Worm (Caenorhabditis elegans): Measurements from ENCODE around the gene nhr-125.

The nhr-125 gene

DNA sequence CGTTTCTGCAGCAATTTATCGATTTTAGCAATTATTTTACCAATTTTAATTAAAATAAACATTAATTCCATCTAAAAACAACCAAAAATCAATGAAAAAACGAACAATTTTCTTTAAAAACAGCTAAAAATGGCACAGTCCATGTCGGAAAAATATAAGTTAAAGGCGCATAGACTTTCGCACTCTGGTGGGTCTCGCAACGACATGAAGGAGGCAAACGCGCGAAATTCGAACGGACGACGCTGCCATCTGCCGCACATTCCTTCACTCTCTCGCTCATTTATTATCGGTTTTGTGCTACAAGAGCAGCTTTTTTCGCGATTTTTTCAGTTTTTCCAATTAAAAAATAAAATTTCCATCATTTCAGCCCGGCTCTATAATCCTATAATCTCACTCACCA, 21.5 kb upstream of the nhr-125 start, which contains the start of gene mcm-7:
TSS of gene mcm-7 (plus strand) at position 368 of the 400 bp plus-strand sequence.
- no peak for TF ChIP-seq dmd-4 (tag; optimal IDR thresholded peaks at IDR 0.05)
- peak; percentile 35 for TF ChIP-seq sma-3 (GFP tag; optimal IDR thresholded peaks at IDR 0.05)
- TF ChIP-seq lin-13 (GFP tag; optimal IDR thresholded peaks at IDR 0.05) = peak; percentile 47
- no peak for TF ChIP-seq snpc-4 (tag; optimal IDR thresholded peaks at IDR 0.05)
- TF ChIP-seq mbf-1 (tag; optimal IDR thresholded peaks at IDR 0.05) = no peak
- peak; percentile 72 for TF ChIP-seq nhr-129 (tag; optimal IDR thresholded peaks at IDR 0.05)
- TF ChIP-seq lin-11 (tag; optimal IDR thresholded peaks at IDR 0.05) = peak; percentile 65
- peak; percentile 40 for TF ChIP-seq nhr-25 (tag; optimal IDR thresholded peaks at IDR 0.05)
- no peak for TF ChIP-seq ceh-16 (tag; optimal IDR thresholded peaks at IDR 0.05)
- peak; percentile 73 for TF ChIP-seq crh-2 (tag; optimal IDR thresholded peaks at IDR 0.05)
- peak; percentile 1 for TF ChIP-seq ama-1 (optimal IDR thresholded peaks at IDR 0.05)
- peak; percentile 21 for TF ChIP-seq sma-9 (GFP tag; optimal IDR thresholded peaks at IDR 0.05)
- TF ChIP-seq sma-9 (tag; optimal IDR thresholded peaks at IDR 0.05) = no peak
- no peak for TF ChIP-seq ceh-82 (tag; optimal IDR thresholded peaks at IDR 0.05)
- TF ChIP-seq ztf-4 (tag; optimal IDR thresholded peaks at IDR 0.05) = no peak
- TF ChIP-seq skn-1 (tag; optimal IDR thresholded peaks at IDR 0.05) = no peak
- TF ChIP-seq unc-55 (GFP tag; optimal IDR thresholded peaks at IDR 0.05) = peak; percentile 85
- TF ChIP-seq F13H6.1 (tag; optimal IDR thresholded peaks at IDR 0.05) = peak; percentile 9
- peak; percentile 91 for TF ChIP-seq gmeb-1 (tag; optimal IDR thresholded peaks at IDR 0.05)
- peak; percentile 24 to 79 for TF ChIP-seq lsy-2 (tag; optimal IDR thresholded peaks at IDR 0.05)
- TF ChIP-seq C34F6.9 (tag; optimal IDR thresholded peaks at IDR 0.05) = peak; percentile 64

DNA sequence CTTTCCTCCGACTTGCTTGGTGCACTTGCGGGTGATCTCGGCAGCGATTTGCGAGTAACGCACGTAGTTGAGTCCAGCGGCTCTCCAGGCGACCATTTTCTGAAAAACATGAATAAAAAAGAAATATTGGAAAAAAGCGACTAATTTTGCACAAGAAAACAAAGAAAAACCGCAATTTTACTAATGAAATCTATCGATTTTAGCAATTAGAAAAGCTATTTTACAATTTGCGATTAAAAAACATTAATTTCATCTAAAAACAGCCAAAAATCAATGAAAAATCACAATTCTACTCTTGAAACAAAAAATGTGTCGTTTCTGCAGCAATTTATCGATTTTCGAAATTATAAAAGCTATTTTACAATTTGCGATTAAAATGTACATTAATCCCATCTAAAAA, 21.0 kb upstream of the nhr-125 start, which contains the start of gene hpo-18:
TSS of gene hpo-18 (minus strand) at position 101 of the 400 bp plus-strand sequence.
- TF ChIP-seq nhr-6 (tag; optimal IDR thresholded peaks at IDR 0.05) (no peak), ceh-82 (tag; optimal IDR thresholded peaks at IDR 0.05) (no peak), unc-55 (GFP tag; optimal IDR thresholded peaks at IDR 0.05) (no peak), ama-1 (optimal IDR thresholded peaks at IDR 0.05) (no peak), nhr-23 (tag; optimal IDR thresholded peaks at IDR 0.05) (no peak), peb-1 (tag; optimal IDR thresholded peaks at IDR 0.05) (no peak), mab-5 (tag; optimal IDR thresholded peaks at IDR 0.05) (no peak), aly-2 (tag; optimal IDR thresholded peaks at IDR 0.05) (no peak), lin-39 (tag; optimal IDR thresholded peaks at IDR 0.05) (no peak), F13H6.1 (tag; optimal IDR thresholded peaks at IDR 0.05) (no peak), sem-4 (tag; optimal IDR thresholded peaks at IDR 0.05) (no peak)

DNA sequence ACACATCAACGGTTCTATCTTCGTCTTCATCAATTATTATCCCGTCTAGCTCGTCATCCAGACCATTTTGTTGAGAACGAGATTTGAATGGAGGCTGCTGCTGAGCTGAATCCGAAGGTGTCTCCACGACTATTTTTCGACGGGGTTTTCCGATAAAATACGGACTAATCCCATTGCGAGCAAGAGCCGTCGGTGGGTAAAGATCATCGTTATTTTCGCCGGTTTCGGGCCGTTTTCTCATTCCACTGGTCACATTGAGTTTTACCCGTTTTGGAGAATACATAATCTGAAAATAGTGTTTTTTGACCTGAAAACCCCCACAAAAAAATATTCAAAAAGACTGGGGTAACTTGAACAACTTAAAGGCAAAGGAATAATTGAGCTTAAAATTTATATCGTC, 20.4 kb upstream of the nhr-125 start, which contains the start of gene figl-1:
TSS of gene figl-1 (minus strand) at position 286 of the 400 bp plus-strand sequence.
- TF ChIP-seq peb-1 (tag; optimal IDR thresholded peaks at IDR 0.05) (no peak), lin-11 (tag; optimal IDR thresholded peaks at IDR 0.05) (no peak), nhr-237 (tag; optimal IDR thresholded peaks at IDR 0.05) (no peak), sma-3 (GFP tag; optimal IDR thresholded peaks at IDR 0.05) (peak; percentile 5)

DNA sequence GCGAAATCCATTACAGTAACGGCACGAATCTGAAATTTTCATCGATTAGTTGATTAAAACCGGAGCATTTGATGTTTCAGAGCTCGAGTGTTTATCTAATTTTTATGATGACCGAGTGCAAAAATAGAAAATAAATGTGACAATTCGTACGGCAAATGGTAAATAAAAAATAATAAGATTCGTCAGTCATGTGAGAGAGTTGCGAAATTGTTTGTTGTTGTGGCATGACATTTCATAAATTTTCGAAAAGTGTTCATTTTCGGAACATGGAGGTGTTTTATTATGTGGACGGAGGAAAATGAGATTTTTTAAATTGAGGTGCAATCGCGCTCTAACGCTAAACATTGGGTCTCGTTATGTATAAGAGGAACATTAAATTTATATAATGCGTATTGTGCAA, 16.4 kb upstream of the nhr-125 start:
- TF ChIP-seq snpc-4 (tag; optimal IDR thresholded peaks at IDR 0.05) (no peak), skn-1 (tag; optimal IDR thresholded peaks at IDR 0.05) (no peak), unc-55 (GFP tag; optimal IDR thresholded peaks at IDR 0.05) (no peak), nhr-129 (tag; optimal IDR thresholded peaks at IDR 0.05) (no peak), nhr-23 (tag; optimal IDR thresholded peaks at IDR 0.05) (no peak), alr-1 (tag; optimal IDR thresholded peaks at IDR 0.05) (no peak), nhr-237 (tag; optimal IDR thresholded peaks at IDR 0.05) (no peak), dmd-4 (tag; optimal IDR thresholded peaks at IDR 0.05) (no peak), mab-5 (tag; optimal IDR thresholded peaks at IDR 0.05) (no peak), ama-1 (optimal IDR thresholded peaks at IDR 0.05) (no peak), sma-3 (GFP tag; optimal IDR thresholded peaks at IDR 0.05) (no peak), crh-2 (tag; optimal IDR thresholded peaks at IDR 0.05) (no peak), unc-62 (GFP tag; optimal IDR thresholded peaks at IDR 0.05) (no peak), nhr-10 (tag; optimal IDR thresholded peaks at IDR 0.05) (no peak), aly-2 (tag; optimal IDR thresholded peaks at IDR 0.05) (no peak), sma-9 (GFP tag; optimal IDR thresholded peaks at IDR 0.05) (no peak), sma-9 (tag; optimal IDR thresholded peaks at IDR 0.05) (no peak), lsy-2 (tag; optimal IDR thresholded peaks at IDR 0.05) (no peak), nhr-77 (tag; optimal IDR thresholded peaks at IDR 0.05) (no peak)

DNA sequence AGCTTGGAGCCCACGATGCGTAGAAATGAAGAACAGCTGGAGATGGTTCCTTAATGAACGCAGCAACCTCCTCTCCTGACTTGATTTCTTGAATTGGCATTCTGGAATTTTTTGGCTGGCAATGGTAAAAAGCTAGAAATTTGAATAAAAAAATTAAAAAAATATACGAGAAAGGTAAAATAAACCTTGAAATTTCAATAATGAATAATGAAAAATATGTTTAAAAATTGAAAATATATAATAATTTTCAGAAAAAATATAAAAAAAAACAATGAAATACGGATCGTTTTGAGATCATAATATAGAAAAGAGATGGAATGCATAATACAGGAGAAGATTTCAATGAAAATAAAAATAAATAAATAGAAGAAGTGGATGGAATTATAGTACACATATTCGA, 15.9 kb upstream of the nhr-125 start, which contains the start of gene glrx-3:
TSS of gene glrx-3 (minus strand) at position 101 of the 400 bp plus-strand sequence.
- no peak for TF ChIP-seq nhr-25 (tag; optimal IDR thresholded peaks at IDR 0.05)
- no peak for TF ChIP-seq lin-39 (tag; optimal IDR thresholded peaks at IDR 0.05)
- TF ChIP-seq crh-2 (tag; optimal IDR thresholded peaks at IDR 0.05) = no peak
- TF ChIP-seq peb-1 (tag; optimal IDR thresholded peaks at IDR 0.05) = no peak
- TF ChIP-seq nhr-237 (tag; optimal IDR thresholded peaks at IDR 0.05) = no peak
- TF ChIP-seq nhr-10 (tag; optimal IDR thresholded peaks at IDR 0.05) = no peak
- no peak for TF ChIP-seq nhr-23 (tag; optimal IDR thresholded peaks at IDR 0.05)
- TF ChIP-seq fos-1 (tag; optimal IDR thresholded peaks at IDR 0.05) = no peak
- TF ChIP-seq skn-1 (tag; optimal IDR thresholded peaks at IDR 0.05) = no peak
- TF ChIP-seq F13H6.1 (tag; optimal IDR thresholded peaks at IDR 0.05) = no peak
- no peak for TF ChIP-seq ZK546.5 (tag; optimal IDR thresholded peaks at IDR 0.05)
